Fruit fly (Drosophila melanogaster): ENCODE results near the gene CG12213.
A peak's percentile ranks its signal among the peaks of the same experiment; 100 is the strongest.

Gene CG12213

dm6 chr3R:11967262-11968029 is at the start of gene CG12213, which contains the start of gene GC1 (continued):
- TF ChIP-seq BEAF-32 (GFP tag; optimal IDR thresholded peaks at IDR 0.05) (peak; percentile 99), sqz (GFP tag; optimal IDR thresholded peaks at IDR 0.05) (peak; percentile 60), CG7987 (GFP tag; optimal IDR thresholded peaks at IDR 0.05) (no peak), Hr3 (GFP tag; optimal IDR thresholded peaks at IDR 0.05) (peak; percentile 33), shn (GFP tag; optimal IDR thresholded peaks at IDR 0.05) (no peak), br (optimal IDR thresholded peaks at IDR 0.05) (no peak), slp2 (GFP tag; optimal IDR thresholded peaks at IDR 0.05) (no peak), CG9609 (GFP tag; optimal IDR thresholded peaks at IDR 0.05) (no peak), CG4404 (GFP tag; IDR thresholded peaks at IDR 0.05) (no peak), HmgD (GFP tag; optimal IDR thresholded peaks at IDR 0.05) (peak; percentile 23), kni (GFP tag; optimal IDR thresholded peaks at IDR 0.05) (no peak), sens (GFP tag) (peak; percentile 88), gcm (GFP tag; optimal IDR thresholded peaks at IDR 0.05) (no peak), sens-2 (GFP tag; IDR thresholded peaks at IDR 0.05) (no peak), Mes4 (GFP tag; optimal IDR thresholded peaks at IDR 0.05) (no peak), CG34376 (GFP tag; optimal IDR thresholded peaks at IDR 0.05) (no peak), gem (tag; optimal IDR thresholded peaks at IDR 0.05) (peak; percentile 53), CG12155 (GFP tag; optimal IDR thresholded peaks at IDR 0.05) (peak; percentile 40), Med (GFP tag) (peak; percentile 85), twi (tag; optimal IDR thresholded peaks at IDR 0.05) (peak; percentile 14), Hr39 (optimal IDR thresholded peaks at IDR 0.05) (no peak), CG4360 (GFP tag; IDR thresholded peaks at IDR 0.05) (no peak), pros (GFP tag; optimal IDR thresholded peaks at IDR 0.05) (no peak), GATAe (GFP tag; conservative IDR thresholded peaks at IDR 0.05) (no peak), CG18011 (GFP tag; optimal IDR thresholded peaks at IDR 0.05) (no peak), Dek (tag; optimal IDR thresholded peaks at IDR 0.05) (peak; percentile 56), CG11696 (GFP tag; IDR thresholded peaks at IDR 0.05) (no peak), abd-A (tag; optimal IDR thresholded peaks at IDR 0.05) (no peak), lbe (GFP tag; optimal IDR thresholded peaks at IDR 0.05) (peak; percentile 32), chn (GFP tag; optimal IDR thresholded peaks at IDR 0.05) (no peak), Hmx (GFP tag; optimal IDR thresholded peaks at IDR 0.05) (no peak), Nf-YC (tag; optimal IDR thresholded peaks at IDR 0.05) (peak; percentile 75), CG12942 (GFP tag; optimal IDR thresholded peaks at IDR 0.05) (no peak), Adf1 (GFP tag; IDR thresholded peaks at IDR 0.05) (no peak; the same call in 1 of the 2 replicates), CG11560 (tag; IDR thresholded peaks at IDR 0.05) (no peak), dmrt11E (tag; optimal IDR thresholded peaks at IDR 0.05) (peak; percentile 8), lola (GFP tag; optimal IDR thresholded peaks at IDR 0.05) (peak in 1 of 3 experiments; percentile 44), CG8478 (optimal IDR thresholded peaks at IDR 0.05) (no peak), Gsc (GFP tag; IDR thresholded peaks at IDR 0.05) (no peak), Myb (GFP tag; optimal IDR thresholded peaks at IDR 0.05) (peak; percentile 30), CoRest (tag; optimal IDR thresholded peaks at IDR 0.05) (peak; percentile 63), CG12219 (GFP tag; optimal IDR thresholded peaks at IDR 0.05) (no peak), Scr (GFP tag; IDR thresholded peaks at IDR 0.05; ENCODE audit: partially characterized antibody) (peak; percentile 99), CG5953 (GFP tag; IDR thresholded peaks at IDR 0.05) (no peak), Ssrp (tag; optimal IDR thresholded peaks at IDR 0.05) (no peak), MBD-R2 (GFP tag; IDR thresholded peaks at IDR 0.05) (peak; percentile 62), sr (GFP tag; IDR thresholded peaks at IDR 0.05) (no peak), zf30C (GFP tag; optimal IDR thresholded peaks at IDR 0.05) (no peak), Dp (GFP tag; optimal IDR thresholded peaks at IDR 0.05) (peak; percentile 76), insv (GFP tag; optimal IDR thresholded peaks at IDR 0.05) (peak in 1 of 2 experiments; percentile 24), CG9797 (GFP tag; optimal IDR thresholded peaks at IDR 0.05) (peak; percentile 91)
